Worm (Caenorhabditis elegans) whole organism, young adult: ENCODE measurements around the gene F54D5.2.
A peak's percentile ranks its signal among the peaks of the same experiment; 100 is the strongest.
"Not testable (repeated sequence)": the region's sequence is repeated elsewhere in the genome, so short reads cannot be mapped to it uniquely, and the experiment has no call there.

Experiments
- B0261.1 ChIP-seq: sonication (generic microtip); optimal IDR thresholded peaks from 2 replicates; lab custom pipeline; 2016; ENCODE audit warnings: mild to moderate bottlenecking, missing genetic modification characterization, moderate library complexity, missing compliant biosample characterization
- D2030.7 ChIP-seq: fragments of 200-800 bp; sonication (Bioruptor generic); IDR thresholded peaks from 2 replicates; pipeline ENCODE4 v1.3.6; 2022; ENCODE audit warnings: missing genetic modification reagents, missing genetic modification characterization, missing compliant biosample characterization
- F22D6.2 ChIP-seq: sonication (generic microtip); optimal IDR thresholded peaks from 2 replicates; lab custom pipeline; 2016; ENCODE audit warnings: mild to moderate bottlenecking, missing genetic modification characterization, missing compliant biosample characterization
- F37B4.10 ChIP-seq: fragments of 200-800 bp; sonication (Bioruptor generic); IDR thresholded peaks from 2 replicates; pipeline ENCODE4 v1.3.6; 2022; ENCODE audit warnings: missing genetic modification characterization, missing compliant biosample characterization
- F49E8.2 ChIP-seq: sonication (generic microtip); optimal IDR thresholded peaks from 3 replicates; lab custom pipeline; 2017; ENCODE audit warnings: missing genetic modification characterization, mild to moderate bottlenecking, missing compliant biosample characterization, antibody characterized with exemption, moderate library complexity; ENCODE audit not compliant: insufficient read depth
- K11D2.4 ChIP-seq: fragments of 200-800 bp; sonication (Bioruptor generic); IDR thresholded peaks from 2 replicates; pipeline ENCODE4 v1.3.6; 2022; ENCODE audit warnings: missing genetic modification reagents, missing genetic modification characterization, missing compliant biosample characterization
- T07F8.4 ChIP-seq: sonication (generic microtip); optimal IDR thresholded peaks from 2 replicates; lab custom pipeline; 2016; ENCODE audit warnings: mild to moderate bottlenecking, missing genetic modification characterization, moderate library complexity, missing compliant biosample characterization
- ZK185.1 ChIP-seq: sonication (generic microtip); optimal IDR thresholded peaks from 2 replicates; lab custom pipeline; 2016; ENCODE audit warnings: mild to moderate bottlenecking, missing genetic modification characterization, missing compliant biosample characterization; ENCODE audit not compliant: poor library complexity, severe bottlenecking
- akir-1 ChIP-seq: fragments of 200-800 bp; sonication (Bioruptor generic); optimal IDR thresholded peaks from 2 replicates; lab custom pipeline; 2018; ENCODE audit warnings: mild to moderate bottlenecking, missing genetic modification characterization, moderate library complexity, missing compliant biosample characterization
- aptf-2 ChIP-seq: fragments of 200-800 bp; sonication (Bioruptor generic); conservative IDR thresholded peaks from 2 replicates; pipeline ENCODE4 v1.3.6; 2022; ENCODE audit warnings: missing genetic modification reagents, missing genetic modification characterization, missing compliant biosample characterization
- cebp-2 ChIP-seq: fragments of 200-800 bp; sonication (Bioruptor generic); IDR thresholded peaks from 2 replicates; pipeline ENCODE4 v1.3.6; 2022; ENCODE audit warnings: missing genetic modification characterization, missing compliant biosample characterization
- ceh-27 ChIP-seq: fragments of 200-800 bp; sonication (Bioruptor generic); optimal IDR thresholded peaks from 2 replicates; lab custom pipeline; 2018; ENCODE audit warnings: mild to moderate bottlenecking, missing genetic modification characterization, moderate library complexity, missing compliant biosample characterization
- ceh-40 ChIP-seq: fragments of 200-800 bp; sonication (Bioruptor generic); IDR thresholded peaks from 2 replicates; pipeline ENCODE4 v1.3.6; 2022; ENCODE audit warnings: missing genetic modification characterization, missing compliant biosample characterization
- ceh-91 ChIP-seq: fragments of 200-800 bp; sonication (Bioruptor generic); IDR thresholded peaks from 2 replicates; pipeline ENCODE4 v1.3.6; 2022; ENCODE audit warnings: missing genetic modification reagents, missing genetic modification characterization, missing compliant biosample characterization
- chd-7 ChIP-seq: sonication (generic microtip); optimal IDR thresholded peaks from 2 replicates; lab custom pipeline; 2016; ENCODE audit warnings: mild to moderate bottlenecking, missing genetic modification characterization, moderate library complexity, missing compliant biosample characterization
- die-1 ChIP-seq: sonication (generic microtip); optimal IDR thresholded peaks from 2 replicates; lab custom pipeline; 2016; ENCODE audit warnings: missing genotype, mild to moderate bottlenecking, missing genetic modification characterization, missing compliant biosample characterization
- efl-1 ChIP-seq: fragments of 150-350 bp; optimal IDR thresholded peaks from 2 replicates; lab custom pipeline; 2014; ENCODE audit warnings: missing biosample characterization, missing genetic modification reagents, missing genetic modification characterization
- egrh-3 ChIP-seq: fragments of 200-800 bp; sonication (Bioruptor generic); IDR thresholded peaks from 2 replicates; pipeline ENCODE4 v1.3.6; 2022; ENCODE audit warnings: missing genetic modification reagents, missing genetic modification characterization, missing compliant biosample characterization
- ekl-4 ChIP-seq: fragments of 200-800 bp; sonication (Bioruptor generic); IDR thresholded peaks from 2 replicates; pipeline ENCODE4 v1.3.6; 2022; ENCODE audit warnings: missing genetic modification reagents, missing genetic modification characterization, missing compliant biosample characterization
- gei-17 ChIP-seq: fragments of 200-800 bp; sonication (Bioruptor generic); optimal IDR thresholded peaks from 2 replicates; lab custom pipeline; 2018; ENCODE audit warnings: mild to moderate bottlenecking, missing genetic modification characterization, missing compliant biosample characterization
- hlh-26 ChIP-seq: fragments of 200-800 bp; sonication (Bioruptor generic); conservative IDR thresholded peaks from 2 replicates; pipeline ENCODE4 v1.3.6; 2022; ENCODE audit warnings: missing genetic modification reagents, missing genetic modification characterization, missing compliant biosample characterization
- hmg-1.2 ChIP-seq: fragments of 200-800 bp; sonication (Bioruptor generic); IDR thresholded peaks from 2 replicates; pipeline ENCODE4 v1.3.6; 2022; ENCODE audit warnings: missing genetic modification reagents, missing genetic modification characterization, missing compliant biosample characterization
- hmg-20 ChIP-seq: fragments of 200-800 bp; sonication (Bioruptor generic); IDR thresholded peaks from 2 replicates; pipeline ENCODE4 v1.3.6; 2022; ENCODE audit warnings: missing genetic modification reagents, missing genetic modification characterization, missing compliant biosample characterization
- let-526 ChIP-seq: fragments of 200-800 bp; sonication (Bioruptor generic); IDR thresholded peaks from 2 replicates; pipeline ENCODE4 v1.3.6; 2022; ENCODE audit warnings: missing genetic modification reagents, missing genetic modification characterization, missing compliant biosample characterization
- lin-54 ChIP-seq: fragments of 200-800 bp; sonication (Bioruptor generic); optimal IDR thresholded peaks from 2 replicates; lab custom pipeline; 2018; ENCODE audit warnings: mild to moderate bottlenecking, missing genetic modification characterization, missing compliant biosample characterization
- lsl-1 ChIP-seq: fragments of 200-800 bp; sonication (Bioruptor generic); optimal IDR thresholded peaks from 2 replicates; lab custom pipeline; 2018; ENCODE audit warnings: mild to moderate bottlenecking, missing genetic modification characterization, moderate library complexity, missing compliant biosample characterization
- lsy-27 ChIP-seq: sonication (generic microtip); optimal IDR thresholded peaks from 2 replicates; lab custom pipeline; 2017; ENCODE audit warnings: missing genetic modification characterization, mild to moderate bottlenecking, missing compliant biosample characterization, antibody characterized with exemption, missing genotype, borderline replicate concordance; ENCODE audit not compliant: insufficient read depth
- madf-3 ChIP-seq: fragments of 200-800 bp; sonication (Bioruptor generic); IDR thresholded peaks from 2 replicates; pipeline ENCODE4 v1.3.6; 2022; ENCODE audit warnings: missing genetic modification reagents, missing genetic modification characterization, missing compliant biosample characterization
- mel-28 ChIP-seq: sonication (generic microtip); optimal IDR thresholded peaks from 2 replicates; lab custom pipeline; 2016; ENCODE audit warnings: borderline replicate concordance, mild to moderate bottlenecking, missing genetic modification characterization, missing compliant biosample characterization
- mes-4 ChIP-seq: sonication (generic microtip); optimal IDR thresholded peaks from 2 replicates; lab custom pipeline; 2016; ENCODE audit warnings: missing genotype, missing genetic modification characterization, missing compliant biosample characterization
- nhr-179 ChIP-seq: sonication (generic microtip); optimal IDR thresholded peaks from 2 replicates; lab custom pipeline; 2016; ENCODE audit warnings: mild to moderate bottlenecking, missing genetic modification characterization, missing compliant biosample characterization
- nhr-90 ChIP-seq: sonication (generic microtip); optimal IDR thresholded peaks from 2 replicates; lab custom pipeline; 2016; ENCODE audit warnings: missing genotype, mild to moderate bottlenecking, missing genetic modification characterization, missing compliant biosample characterization
- pha-4 ChIP-seq: fragments of 150-350 bp; sonication (generic microtip); optimal IDR thresholded peaks from 2 replicates; lab custom pipeline; 2014; ENCODE audit warnings: missing biosample characterization, missing genetic modification reagents, missing genetic modification characterization
- rcor-1 ChIP-seq: fragments of 200-800 bp; sonication (Bioruptor generic); IDR thresholded peaks from 2 replicates; pipeline ENCODE4 v1.3.6; 2022; ENCODE audit warnings: missing genetic modification reagents, missing genetic modification characterization, missing compliant biosample characterization
- repo-1 ChIP-seq: sonication (generic microtip); optimal IDR thresholded peaks from 2 replicates; lab custom pipeline; 2017; ENCODE audit warnings: mild to moderate bottlenecking, missing genetic modification characterization, missing compliant biosample characterization
- rpc-1 ChIP-seq, 2 experiments: fragments of 150-350 bp in 1 of 2; sonication (generic microtip) in 1 of 2; optimal IDR thresholded peaks; 2 replicates each; lab custom pipeline; 2014 to 2018; ENCODE audit warnings: missing biosample characterization in 1 of 2, missing genetic modification characterization in 1 of 2, missing genetic modification reagents in 1 of 2, missing genotype in 1 of 2
- tlf-1 ChIP-seq: fragments of 200-800 bp; sonication (Bioruptor generic); optimal IDR thresholded peaks from 2 replicates; lab custom pipeline; 2018; ENCODE audit warnings: mild to moderate bottlenecking, missing genetic modification characterization, missing compliant biosample characterization
- zfh-2 ChIP-seq: fragments of 200-800 bp; sonication (Bioruptor generic); conservative IDR thresholded peaks from 2 replicates; pipeline ENCODE4 v1.3.6; 2022; ENCODE audit warnings: missing genetic modification reagents, missing genetic modification characterization, missing compliant biosample characterization

The F54D5.2 gene

ce11 chrII:11551981-11552380 is 21.0 kb upstream of the F54D5.2 start, which contains the start of gene dhgd-1:
dhgd-1 (minus strand) TSS chrII:11552081.
- not testable (repeated sequence) for TF ChIP-seq ekl-4 (GFP tag; lab: Robert Waterston, UW); aptf-2 (GFP tag; lab: Robert Waterston, UW); die-1 (tag; lab: Kevin White, UChicago)

- TF ChIP-seq F22D6.2 (tag; lab: Kevin White, UChicago) (no peak), chd-7 (tag; lab: Kevin White, UChicago) (no peak), hmg-20 (GFP tag; lab: Robert Waterston, UW) (no peak), cebp-2 (GFP tag; lab: Robert Waterston, UW) (no peak), ceh-91 (GFP tag; lab: Robert Waterston, UW) (no peak), D2030.7 (GFP tag; lab: Robert Waterston, UW) (no peak), ceh-27 (GFP tag; lab: Kevin White, UChicago) (no peak), tlf-1 (no peak), hlh-26 (no peak), F37B4.10 (GFP tag; lab: Robert Waterston, UW) (no peak), let-526 (GFP tag; lab: Robert Waterston, UW) (no peak), egrh-3 (no peak), B0261.1 (tag; lab: Kevin White, UChicago) (no peak), F49E8.2 (no peak), nhr-90 (tag; lab: Kevin White, UChicago) (no peak), lsy-27 (tag; lab: Kevin White, UChicago) (no peak), mes-4 (tag; lab: Kevin White, UChicago) (no peak), rpc-1 (optimal IDR thresholded peaks at IDR 0.05; lab: Kevin White, UChicago) (no peak), rpc-1 (tag; optimal IDR thresholded peaks at IDR 0.05; lab: Kevin White, UChicago) (no peak), mel-28 (tag; lab: Kevin White, UChicago) (no peak), repo-1 (tag; lab: Kevin White, UChicago) (no peak)
These were observed 17.3 kb upstream of the F54D5.2 start, which contains the start of gene F54D5.24 for ce11 chrII:11555634-11556033. F54D5.24 (plus strand) TSS chrII:11555949.

DNA sequence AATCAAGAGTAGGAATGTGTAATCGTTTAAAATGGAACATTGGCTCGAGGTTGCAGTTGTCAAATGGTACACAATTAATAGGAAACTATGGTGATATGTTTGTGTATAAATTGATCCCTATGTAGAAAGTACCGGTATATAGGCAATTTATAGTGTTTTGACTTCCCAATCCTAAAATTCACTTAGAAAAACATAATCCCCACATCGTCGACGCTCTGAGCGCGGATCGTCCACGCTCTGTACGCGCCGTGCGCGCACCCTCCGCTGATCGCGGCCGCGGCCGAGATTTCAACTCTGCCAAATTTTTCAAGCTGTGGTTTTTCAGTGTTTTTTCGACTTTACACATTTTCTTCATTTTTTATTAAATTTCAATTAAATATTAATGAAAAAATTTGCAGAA is 16.6 kb upstream of the F54D5.2 start, which contains the start of gene F54D5.17:
F54D5.17 (plus strand) TSS at position 301 of the 400 bp plus-strand sequence.
- TF ChIP-seq zfh-2 (GFP tag; lab: Robert Waterston, UW) (0 out of 2 replicates have a peak, but pooled peaks have one; percentile 13), rcor-1 (GFP tag; lab: Robert Waterston, UW) (no peak), chd-7 (tag; lab: Kevin White, UChicago) (no peak)

ce11 chrII:11564127-11564526 is 8.9 kb upstream of the F54D5.2 start, which contains the start of gene F54D5.15:
F54D5.15 (minus strand) TSS chrII:11564227.
- TF ChIP-seq nhr-179 (tag; lab: Kevin White, UChicago) (no peak), zfh-2 (GFP tag; lab: Robert Waterston, UW) (0 out of 2 replicates have a peak, but pooled peaks have one; percentile 22)

DNA sequence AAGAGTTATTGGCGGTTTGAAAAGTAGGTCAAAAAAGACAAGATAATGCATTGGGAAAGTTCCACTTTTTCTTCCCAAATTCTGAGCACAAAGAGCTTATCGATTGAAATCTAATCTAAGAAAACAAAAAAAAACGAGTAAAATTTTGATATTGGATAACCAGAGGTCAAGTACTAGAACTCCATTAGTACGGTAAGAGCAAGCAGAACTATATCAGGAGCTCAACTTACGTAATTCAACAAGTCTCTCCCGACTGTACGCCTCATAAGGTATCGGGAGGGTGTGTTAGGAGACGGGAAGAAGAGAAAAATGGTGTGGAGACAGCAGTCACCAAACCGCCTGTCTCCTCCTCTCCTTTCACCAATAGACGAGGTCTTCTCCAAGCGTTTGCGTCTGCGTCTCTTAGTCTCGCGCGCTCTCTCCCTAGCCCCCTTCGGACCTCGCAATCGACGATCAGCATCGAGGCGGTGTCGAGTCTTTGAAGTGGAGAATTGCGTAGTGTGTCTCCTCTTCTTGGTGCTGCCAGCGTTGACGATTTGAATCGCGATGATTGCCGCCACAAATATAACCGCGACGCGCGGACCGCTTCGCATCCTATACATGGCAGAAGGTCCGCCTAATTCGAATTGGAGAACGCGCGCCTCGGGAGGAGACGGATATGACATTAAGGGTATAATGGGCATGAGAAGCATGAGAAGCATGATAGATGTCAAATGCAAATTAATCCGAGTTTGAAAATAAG is 5.8 kb upstream of the F54D5.2 start, which contains the start of gene F54D5.5:
F54D5.5 (minus strand) TSS at position 51 of the 742 bp plus-strand sequence.
- no peak for TF ChIP-seq gei-17 (GFP tag; lab: Kevin White, UChicago)
- no peak for TF ChIP-seq akir-1 (GFP tag; lab: Kevin White, UChicago)
- TF ChIP-seq madf-3 (GFP tag; lab: Robert Waterston, UW), result no peak
- no peak for TF ChIP-seq ZK185.1
- no peak for TF ChIP-seq lsl-1
- no peak for TF ChIP-seq lin-54
- TF ChIP-seq K11D2.4, result no peak
- TF ChIP-seq F22D6.2 (tag; lab: Kevin White, UChicago), result no peak
- TF ChIP-seq nhr-179 (tag; lab: Kevin White, UChicago), result no peak
- TF ChIP-seq T07F8.4, result no peak
- TF ChIP-seq efl-1 (GFP tag; lab: Kevin White, UChicago), result peak; percentile 23
- no peak for TF ChIP-seq rcor-1 (GFP tag; lab: Robert Waterston, UW)
- peak; percentile 71 for TF ChIP-seq hmg-1.2 (GFP tag; lab: Robert Waterston, UW)
- no peak for TF ChIP-seq B0261.1 (tag; lab: Kevin White, UChicago)
- TF ChIP-seq zfh-2 (GFP tag; lab: Robert Waterston, UW), result peak; percentile 84
- TF ChIP-seq ceh-40 (GFP tag; lab: Robert Waterston, UW), result no peak
- no peak for TF ChIP-seq pha-4 (tag; lab: Kevin White, UChicago)
